Worm (Caenorhabditis elegans) whole organism, late embryonic: ENCODE results near the gene sdz-7.

ENCODE experiments used
- ceh-14 ChIP-seq: sonication (generic microtip); optimal IDR thresholded peaks from 2 replicates; lab custom pipeline; 2016; ENCODE audit warnings: missing genotype, missing genetic modification characterization, missing compliant biosample characterization
- ceh-9 ChIP-seq: sonication (generic microtip); optimal IDR thresholded peaks from 2 replicates; lab custom pipeline; 2016; ENCODE audit warnings: mild to moderate bottlenecking, missing genetic modification characterization, inconsistent platforms, missing compliant biosample characterization
- elt-2 ChIP-seq: sonication (generic microtip); optimal IDR thresholded peaks from 2 replicates; lab custom pipeline; 2016; ENCODE audit warnings: missing genetic modification reagents, missing genetic modification characterization, missing compliant biosample characterization
- fkh-10 ChIP-seq: fragments of 150-350 bp; optimal IDR thresholded peaks from 2 replicates; lab custom pipeline; 2014; ENCODE audit warnings: missing biosample characterization, missing genetic modification reagents, missing genetic modification characterization
- hlh-30 ChIP-seq: sonication (generic microtip); optimal IDR thresholded peaks from 2 replicates; lab custom pipeline; 2017; ENCODE audit warnings: antibody characterized with exemption, missing genetic modification characterization, missing compliant biosample characterization; ENCODE audit not compliant: insufficient read depth
- lim-6 ChIP-seq: sonication (generic microtip); optimal IDR thresholded peaks from 2 replicates; lab custom pipeline; 2016; ENCODE audit warnings: missing genetic modification characterization, missing compliant biosample characterization
- nhr-11 ChIP-seq: fragments of 150-350 bp; optimal IDR thresholded peaks from 2 replicates; lab custom pipeline; 2014; ENCODE audit warnings: missing biosample characterization, missing genetic modification characterization
- pha-4 ChIP-seq: fragments of 150-350 bp; optimal IDR thresholded peaks from 2 replicates; lab custom pipeline; 2018; ENCODE audit warnings: missing biosample characterization, missing genetic modification reagents, missing genetic modification characterization
- sox-4 ChIP-seq: sonication (generic microtip); optimal IDR thresholded peaks from 2 replicates; lab custom pipeline; 2017; ENCODE audit warnings: mild to moderate bottlenecking, missing genetic modification characterization, inconsistent platforms, missing compliant biosample characterization
- tbx-2 ChIP-seq: sonication (generic microtip); optimal IDR thresholded peaks from 2 replicates; lab custom pipeline; 2016; ENCODE audit warnings: missing genetic modification characterization, missing compliant biosample characterization
- unc-55 ChIP-seq: sonication (generic microtip); optimal IDR thresholded peaks from 2 replicates; lab custom pipeline; 2017; ENCODE audit warnings: missing biosample characterization, missing genetic modification reagents, missing genetic modification characterization

DNA sequence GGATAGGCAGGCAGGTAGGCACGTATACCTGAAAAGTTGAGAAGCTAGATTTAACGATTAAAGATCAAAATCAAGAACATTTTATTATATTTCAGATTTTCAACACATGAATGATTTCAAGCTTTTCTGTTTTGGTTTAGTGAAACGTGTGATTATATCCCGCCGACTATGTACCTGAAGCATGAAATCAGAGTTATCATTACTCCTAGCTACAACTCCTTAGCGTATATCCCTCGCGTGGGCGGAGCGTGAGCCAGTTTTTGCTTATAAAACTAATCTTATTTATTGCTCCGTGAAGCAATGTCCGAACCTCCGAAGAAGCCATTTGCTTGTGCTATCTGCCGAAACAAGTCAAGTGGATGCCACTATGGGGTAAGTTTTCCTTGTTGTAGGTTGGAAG lies 2.2 kb upstream of the sdz-7 start, which contains the start of gene nhr-166:
- TF ChIP-seq nhr-11 (tag; lab: Kevin White, UChicago) (no peak), sox-4 (tag; lab: Kevin White, UChicago) (no peak), ceh-14 (no peak), fkh-10 (GFP tag; lab: Kevin White, UChicago) (no peak), elt-2 (tag; lab: Kevin White, UChicago) (no peak), pha-4 (tag; lab: Kevin White, UChicago) (no peak), unc-55 (GFP tag; lab: Kevin White, UChicago) (no peak), ceh-9 (no peak), hlh-30 (tag; lab: Kevin White, UChicago) (no peak), tbx-2 (tag; lab: Kevin White, UChicago) (no peak), lim-6 (tag; lab: Kevin White, UChicago) (no peak)
